Fruit fly (Drosophila melanogaster): ENCODE data around the gene ort.

The ort gene

dm6 chr3R:19623606-19624005 is 35.9 kb upstream of the ort start (continued):
- TF ChIP-seq CG8944 (GFP tag; optimal IDR thresholded peaks at IDR 0.05) (peak; percentile 56), fu2 (GFP tag; optimal IDR thresholded peaks at IDR 0.05) (peak; percentile 48), ssp (GFP tag; IDR thresholded peaks at IDR 0.05) (no peak), CG15696 (tag; optimal IDR thresholded peaks at IDR 0.05) (no peak), CG3163 (GFP tag; optimal IDR thresholded peaks at IDR 0.05) (peak; percentile 19), CG12219 (GFP tag; optimal IDR thresholded peaks at IDR 0.05) (peak; percentile 9), CG42726 (GFP tag; IDR thresholded peaks at IDR 0.05; ENCODE audit: partially characterized antibody) (no peak), psq (GFP tag; optimal IDR thresholded peaks at IDR 0.05) (no peak), TFAM (GFP tag; optimal IDR thresholded peaks at IDR 0.05) (no peak), Hsf (GFP tag; optimal IDR thresholded peaks at IDR 0.05) (peak; percentile 65), caup (GFP tag; optimal IDR thresholded peaks at IDR 0.05; ENCODE audit: severe bottlenecking) (peak; percentile 43), HLH4C (GFP tag; IDR thresholded peaks at IDR 0.05; ENCODE audit: partially characterized antibody) (no peak), tx (GFP tag; optimal IDR thresholded peaks at IDR 0.05) (peak; percentile 40), Blimp-1 (GFP tag; optimal IDR thresholded peaks at IDR 0.05) (peak; percentile 60), CG11247 (GFP tag; IDR thresholded peaks at IDR 0.05) (no peak), Lhr (GFP tag; optimal IDR thresholded peaks at IDR 0.05) (peak; percentile 10), Dek (tag; optimal IDR thresholded peaks at IDR 0.05) (peak; percentile 33), Ptx1 (GFP tag; IDR thresholded peaks at IDR 0.05) (peak; percentile 63), en (GFP tag; optimal IDR thresholded peaks at IDR 0.05) (no peak), Tbp (GFP tag; optimal IDR thresholded peaks at IDR 0.05) (no peak), jigr1 (GFP tag; IDR thresholded peaks at IDR 0.05) (no peak), CG4707 (GFP tag; optimal IDR thresholded peaks at IDR 0.05) (no peak), onecut (GFP tag; IDR thresholded peaks at IDR 0.05) (peak; percentile 20; the same call in 1 of the 2 replicates), Sox100B (GFP tag; optimal IDR thresholded peaks at IDR 0.05) (peak; percentile 28), CG5953 (GFP tag; IDR thresholded peaks at IDR 0.05) (no peak), HLHmδ (GFP tag; optimal IDR thresholded peaks at IDR 0.05) (no peak), bigmax (GFP tag; optimal IDR thresholded peaks at IDR 0.05) (no peak), CG14667 (GFP tag; IDR thresholded peaks at IDR 0.05) (no peak), CG7271 (tag; optimal IDR thresholded peaks at IDR 0.05) (no peak), Sry-β (GFP tag; optimal IDR thresholded peaks at IDR 0.05) (no peak), CG8290 (GFP tag; optimal IDR thresholded peaks at IDR 0.05) (no peak), CG8290 (tag; optimal IDR thresholded peaks at IDR 0.05) (no peak), ERR (GFP tag; optimal IDR thresholded peaks at IDR 0.05) (no peak), croc (GFP tag; conservative IDR thresholded peaks at IDR 0.05) (peak; percentile 45; the same call in 2 of the 3 replicates), prd (optimal IDR thresholded peaks at IDR 0.05) (no peak), prd (GFP tag; IDR thresholded peaks at IDR 0.05) (peak; percentile 68), tin (GFP tag; optimal IDR thresholded peaks at IDR 0.05) (peak; percentile 37), CG7357 (GFP tag; IDR thresholded peaks at IDR 0.05) (peak; percentile 58; the same call in 2 of the 3 replicates), ems (GFP tag; optimal IDR thresholded peaks at IDR 0.05) (peak; percentile 61), nmo (GFP tag; optimal IDR thresholded peaks at IDR 0.05) (peak; percentile 75), CG12236 (GFP tag; optimal IDR thresholded peaks at IDR 0.05) (peak; percentile 19), hb (GFP tag; IDR thresholded peaks at IDR 0.05; ENCODE audit: partially characterized antibody) (no peak), CG4730 (GFP tag; IDR thresholded peaks at IDR 0.05) (no peak), lola (GFP tag; optimal IDR thresholded peaks at IDR 0.05) (no peak), CG3847 (GFP tag; IDR thresholded peaks at IDR 0.05) (peak; percentile 46; the same call in 1 of the 2 replicates), Dfd (GFP tag; optimal IDR thresholded peaks at IDR 0.05) (no peak), HHEX (GFP tag; optimal IDR thresholded peaks at IDR 0.05) (peak; percentile 65), E2f1 (GFP tag; IDR thresholded peaks at IDR 0.05) (peak; percentile 53), lbe (GFP tag; optimal IDR thresholded peaks at IDR 0.05) (no peak), CG17612 (GFP tag; IDR thresholded peaks at IDR 0.05) (0 out of 2 replicates have a peak, but pooled peaks have one; percentile 37), MESR4 (GFP tag; optimal IDR thresholded peaks at IDR 0.05) (no peak), Ets65A (GFP tag) (peak; percentile 93)
